Worm (Caenorhabditis elegans) whole organism, mixed stage, embryonic: Measurements from ENCODE around the gene ckb-4.
"Not testable (repeated sequence)": the region's sequence is repeated elsewhere in the genome, so short reads cannot be mapped to it uniquely, and the experiment has no call there.

Experiments
- M03D4.4 ChIP-seq: sonication (generic microtip); optimal IDR thresholded peaks from 2 replicates; lab custom pipeline; 2017; ENCODE audit warnings: mild to moderate bottlenecking, missing genetic modification characterization, missing compliant biosample characterization
- bed-3 ChIP-seq: fragments of 200-800 bp; sonication (Bioruptor generic); optimal IDR thresholded peaks from 3 replicates; lab custom pipeline; 2018; ENCODE audit warnings: mild to moderate bottlenecking, missing genetic modification characterization, moderate library complexity, missing compliant biosample characterization
- blmp-1 ChIP-seq: fragments of 150-350 bp; optimal IDR thresholded peaks from 2 replicates; lab custom pipeline; 2014; ENCODE audit warnings: missing biosample characterization, missing genetic modification characterization
- ceh-39 ChIP-seq: fragments of 150-350 bp; optimal IDR thresholded peaks from 2 replicates; lab custom pipeline; 2014; ENCODE audit warnings: missing biosample characterization, missing genetic modification characterization
- ceh-43 ChIP-seq: fragments of 200-800 bp; sonication (Bioruptor generic); optimal IDR thresholded peaks from 2 replicates; lab custom pipeline; 2018; ENCODE audit warnings: mild to moderate bottlenecking, missing genetic modification characterization, moderate library complexity, missing compliant biosample characterization
- cnd-1 ChIP-seq: fragments of 200-800 bp; sonication (Bioruptor generic); optimal IDR thresholded peaks from 2 replicates; lab custom pipeline; 2018; ENCODE audit warnings: mild to moderate bottlenecking, missing genetic modification characterization, missing compliant biosample characterization
- drap-1 ChIP-seq: fragments of 200-800 bp; sonication (Bioruptor generic); optimal IDR thresholded peaks from 3 replicates; lab custom pipeline; 2018; ENCODE audit warnings: mild to moderate bottlenecking, missing genetic modification characterization, missing compliant biosample characterization
- elt-1 ChIP-seq: sonication (generic microtip); optimal IDR thresholded peaks from 2 replicates; lab custom pipeline; 2017; ENCODE audit warnings: missing genetic modification characterization, mild to moderate bottlenecking, missing compliant biosample characterization, antibody characterized with exemption, moderate library complexity, borderline replicate concordance; ENCODE audit not compliant: insufficient read depth
- elt-3 ChIP-seq: fragments of 150-350 bp; optimal IDR thresholded peaks from 2 replicates; lab custom pipeline; 2014; ENCODE audit warnings: missing biosample characterization, missing genetic modification characterization
- flh-1 ChIP-seq: fragments of 200-800 bp; sonication (Bioruptor generic); optimal IDR thresholded peaks from 2 replicates; lab custom pipeline; 2018; ENCODE audit warnings: mild to moderate bottlenecking, missing genetic modification characterization, moderate library complexity, missing compliant biosample characterization
- ham-2 ChIP-seq: fragments of 200-800 bp; sonication (Bioruptor generic); optimal IDR thresholded peaks from 2 replicates; lab custom pipeline; 2018; ENCODE audit warnings: mild to moderate bottlenecking, missing genetic modification characterization, missing compliant biosample characterization
- hlh-1 ChIP-seq: fragments of 150-350 bp; optimal IDR thresholded peaks from 2 replicates; lab custom pipeline; 2014; ENCODE audit warnings: missing biosample characterization, missing genetic modification reagents, missing genetic modification characterization
- lin-13 ChIP-seq: fragments of 150-350 bp; optimal IDR thresholded peaks from 2 replicates; lab custom pipeline; 2014; ENCODE audit warnings: missing biosample characterization, missing genetic modification characterization
- lin-32 ChIP-seq: fragments of 200-800 bp; sonication (Bioruptor generic); optimal IDR thresholded peaks from 2 replicates; lab custom pipeline; 2018; ENCODE audit warnings: mild to moderate bottlenecking, missing genetic modification characterization, missing compliant biosample characterization
- mab-5 ChIP-seq: fragments of 150-350 bp; optimal IDR thresholded peaks from 2 replicates; lab custom pipeline; 2014; ENCODE audit warnings: missing biosample characterization, missing genetic modification characterization
- mep-1 ChIP-seq: fragments of 150-350 bp; optimal IDR thresholded peaks from 2 replicates; lab custom pipeline; 2017; ENCODE audit warnings: missing biosample characterization, missing genetic modification reagents, missing genetic modification characterization, inconsistent platforms
- mls-2 ChIP-seq: sonication (generic microtip); optimal IDR thresholded peaks from 2 replicates; lab custom pipeline; 2016; ENCODE audit warnings: mild to moderate bottlenecking, missing genetic modification characterization, moderate library complexity, missing compliant biosample characterization
- nhr-12 ChIP-seq: fragments of 150-350 bp; optimal IDR thresholded peaks from 2 replicates; lab custom pipeline; 2014; ENCODE audit warnings: missing biosample characterization, missing genetic modification characterization
- nhr-2 ChIP-seq: fragments of 150-350 bp; optimal IDR thresholded peaks from 2 replicates; lab custom pipeline; 2014; ENCODE audit warnings: missing biosample characterization, missing genetic modification characterization
- nhr-237 ChIP-seq: fragments of 150-350 bp; optimal IDR thresholded peaks from 2 replicates; lab custom pipeline; 2014; ENCODE audit warnings: missing biosample characterization, missing genetic modification characterization
- nhr-76 ChIP-seq: sonication (generic microtip); optimal IDR thresholded peaks from 2 replicates; lab custom pipeline; 2017; ENCODE audit warnings: missing biosample characterization, missing genetic modification characterization
- pha-4 ChIP-seq: fragments of 150-350 bp; optimal IDR thresholded peaks from 2 replicates; lab custom pipeline; 2018; ENCODE audit warnings: missing biosample characterization, missing genetic modification reagents, missing genetic modification characterization
- sem-2 ChIP-seq: fragments of 200-800 bp; sonication (Bioruptor generic); optimal IDR thresholded peaks from 2 replicates; lab custom pipeline; 2018; ENCODE audit warnings: mild to moderate bottlenecking, missing genetic modification characterization, missing compliant biosample characterization
- snpc-4 ChIP-seq: fragments of 150-350 bp; optimal IDR thresholded peaks from 2 replicates; lab custom pipeline; 2014; ENCODE audit warnings: missing biosample characterization, missing genetic modification characterization
- tbx-8 ChIP-seq: fragments of 200-800 bp; sonication (Bioruptor generic); optimal IDR thresholded peaks from 2 replicates; lab custom pipeline; 2018; ENCODE audit warnings: mild to moderate bottlenecking, missing genetic modification characterization, moderate library complexity, missing compliant biosample characterization
- unc-120 ChIP-seq: sonication (generic microtip); optimal IDR thresholded peaks from 2 replicates; lab custom pipeline; 2017; ENCODE audit warnings: missing genetic modification characterization, missing compliant biosample characterization; ENCODE audit not compliant: poor library complexity, severe bottlenecking
- unc-39 ChIP-seq: fragments of 150-350 bp; optimal IDR thresholded peaks from 2 replicates; lab custom pipeline; 2014; ENCODE audit warnings: missing biosample characterization, missing genetic modification characterization
- unc-62 ChIP-seq: fragments of 150-350 bp; optimal IDR thresholded peaks from 2 replicates; lab custom pipeline; 2014; ENCODE audit warnings: missing biosample characterization, missing genetic modification reagents, missing genetic modification characterization
- zip-8 ChIP-seq: fragments of 150-350 bp; optimal IDR thresholded peaks from 2 replicates; lab custom pipeline; 2014; ENCODE audit warnings: missing biosample characterization, missing genetic modification characterization
- ztf-11 ChIP-seq: fragments of 150-350 bp; optimal IDR thresholded peaks from 2 replicates; lab custom pipeline; 2014; ENCODE audit warnings: missing biosample characterization, missing genetic modification characterization

ckb-4 gene

ce11 chrV:2090321-2090720 lies 18.9 kb downstream of the ckb-4 start, which contains the start of gene ztf-28:
Gene ztf-28, plus strand, starts transcription at chrV:2090669.
- TF ChIP-seq ham-2 (GFP tag; lab: Kevin White, UChicago); lin-32 (GFP tag; lab: Kevin White, UChicago); mls-2: not testable (repeated sequence)

- not testable (repeated sequence) for TF ChIP-seq nhr-76; flh-1; bed-3 (GFP tag; lab: Kevin White, UChicago)
These were observed 23.4 kb downstream of the ckb-4 start, which contains the start of gene F36F12.3 for ce11 chrV:2085745-2086267. Gene F36F12.3, plus strand, starts transcription at chrV:2085795.

ce11 chrV:2083869-2084268 lies 25.4 kb downstream of the ckb-4 start:
- TF ChIP-seq mep-1 (tag; lab: Kevin White, UChicago) (no peak), nhr-2 (tag; lab: Kevin White, UChicago) (no peak), M03D4.4 (tag; lab: Kevin White, UChicago) (no peak), pha-4 (tag; lab: Kevin White, UChicago) (no peak), ceh-39 (no peak), ztf-11 (tag; lab: Kevin White, UChicago) (no peak), snpc-4 (no peak), zip-8 (tag; lab: Kevin White, UChicago) (no peak), lin-13 (tag; lab: Kevin White, UChicago) (no peak), bed-3 (GFP tag; lab: Kevin White, UChicago) (no peak), flh-1 (no peak), elt-3 (tag; lab: Kevin White, UChicago) (no peak)

- TF ChIP-seq elt-3 (tag; lab: Kevin White, UChicago) (no peak), lin-32 (GFP tag; lab: Kevin White, UChicago) (no peak), hlh-1 (tag; lab: Kevin White, UChicago) (peak; percentile 64)
- TF ChIP-seq, all 35 proteins: peak for 1
These were observed 27.3 kb downstream of the ckb-4 start for ce11 chrV:2081894-2082293.

ce11 chrV:2081269-2081668 lies 28.0 kb downstream of the ckb-4 start:
- TF ChIP-seq lin-32 (GFP tag; lab: Kevin White, UChicago) (no peak), bed-3 (GFP tag; lab: Kevin White, UChicago) (no peak), nhr-12 (tag; lab: Kevin White, UChicago) (no peak), tbx-8 (GFP tag; lab: Kevin White, UChicago) (no peak), mab-5 (tag; lab: Kevin White, UChicago) (no peak), pha-4 (tag; lab: Kevin White, UChicago) (no peak), sem-2 (GFP tag; lab: Kevin White, UChicago) (no peak), cnd-1 (tag; lab: Kevin White, UChicago) (no peak), elt-1 (no peak), hlh-1 (tag; lab: Kevin White, UChicago) (no peak), elt-3 (tag; lab: Kevin White, UChicago) (no peak), M03D4.4 (tag; lab: Kevin White, UChicago) (no peak), ceh-39 (no peak), nhr-2 (tag; lab: Kevin White, UChicago) (no peak), ceh-43 (GFP tag; lab: Kevin White, UChicago) (no peak), zip-8 (tag; lab: Kevin White, UChicago) (no peak), drap-1 (GFP tag; lab: Kevin White, UChicago) (no peak), unc-39 (tag; lab: Kevin White, UChicago) (no peak)

ce11 chrV:2076043-2076442 lies 33.2 kb downstream of the ckb-4 start:
- TF ChIP-seq nhr-12 (tag; lab: Kevin White, UChicago), result no peak
- no peak for TF ChIP-seq elt-3 (tag; lab: Kevin White, UChicago)
- TF ChIP-seq unc-120 (tag; lab: Kevin White, UChicago), result peak; percentile 13
- TF ChIP-seq tbx-8 (GFP tag; lab: Kevin White, UChicago), result no peak
- TF ChIP-seq bed-3 (GFP tag; lab: Kevin White, UChicago), result no peak
- TF ChIP-seq cnd-1 (tag; lab: Kevin White, UChicago), result no peak
- TF ChIP-seq mab-5 (tag; lab: Kevin White, UChicago), result no peak
- no peak for TF ChIP-seq sem-2 (GFP tag; lab: Kevin White, UChicago)
- TF ChIP-seq nhr-237 (tag; lab: Kevin White, UChicago), result no peak
- TF ChIP-seq unc-39 (tag; lab: Kevin White, UChicago), result no peak
- no peak for TF ChIP-seq blmp-1 (tag; lab: Kevin White, UChicago)
- TF ChIP-seq unc-62 (GFP tag; lab: Kevin White, UChicago), result peak; percentile 66
